Worm (Caenorhabditis elegans) whole organism, mixed stage, embryonic: ENCODE data around the gene F14B8.5.

Source experiments
- M03D4.4 ChIP-seq: sonication (generic microtip); optimal IDR thresholded peaks from 2 replicates; lab custom pipeline; 2017; ENCODE audit warnings: mild to moderate bottlenecking, missing genetic modification characterization, missing compliant biosample characterization
- bed-3 ChIP-seq: fragments of 200-800 bp; sonication (Bioruptor generic); optimal IDR thresholded peaks from 3 replicates; lab custom pipeline; 2018; ENCODE audit warnings: mild to moderate bottlenecking, missing genetic modification characterization, moderate library complexity, missing compliant biosample characterization
- blmp-1 ChIP-seq: fragments of 150-350 bp; optimal IDR thresholded peaks from 2 replicates; lab custom pipeline; 2014; ENCODE audit warnings: missing biosample characterization, missing genetic modification characterization
- ceh-39 ChIP-seq: fragments of 150-350 bp; optimal IDR thresholded peaks from 2 replicates; lab custom pipeline; 2014; ENCODE audit warnings: missing biosample characterization, missing genetic modification characterization
- ceh-43 ChIP-seq: fragments of 200-800 bp; sonication (Bioruptor generic); optimal IDR thresholded peaks from 2 replicates; lab custom pipeline; 2018; ENCODE audit warnings: mild to moderate bottlenecking, missing genetic modification characterization, moderate library complexity, missing compliant biosample characterization
- ceh-83 ChIP-seq: fragments of 200-800 bp; sonication (Bioruptor generic); optimal IDR thresholded peaks from 2 replicates; lab custom pipeline; 2018; ENCODE audit warnings: mild to moderate bottlenecking, missing genetic modification characterization, missing compliant biosample characterization
- ces-1 ChIP-seq: fragments of 150-350 bp; optimal IDR thresholded peaks from 2 replicates; lab custom pipeline; 2014; ENCODE audit warnings: missing biosample characterization, missing genetic modification reagents, missing genetic modification characterization
- cnd-1 ChIP-seq: fragments of 200-800 bp; sonication (Bioruptor generic); optimal IDR thresholded peaks from 2 replicates; lab custom pipeline; 2018; ENCODE audit warnings: mild to moderate bottlenecking, missing genetic modification characterization, missing compliant biosample characterization
- drap-1 ChIP-seq: fragments of 200-800 bp; sonication (Bioruptor generic); optimal IDR thresholded peaks from 3 replicates; lab custom pipeline; 2018; ENCODE audit warnings: mild to moderate bottlenecking, missing genetic modification characterization, missing compliant biosample characterization
- elt-1 ChIP-seq: sonication (generic microtip); optimal IDR thresholded peaks from 2 replicates; lab custom pipeline; 2017; ENCODE audit warnings: missing genetic modification characterization, mild to moderate bottlenecking, missing compliant biosample characterization, antibody characterized with exemption, moderate library complexity, borderline replicate concordance; ENCODE audit not compliant: insufficient read depth
- elt-3 ChIP-seq: fragments of 150-350 bp; optimal IDR thresholded peaks from 2 replicates; lab custom pipeline; 2014; ENCODE audit warnings: missing biosample characterization, missing genetic modification characterization
- flh-1 ChIP-seq: fragments of 200-800 bp; sonication (Bioruptor generic); optimal IDR thresholded peaks from 2 replicates; lab custom pipeline; 2018; ENCODE audit warnings: mild to moderate bottlenecking, missing genetic modification characterization, moderate library complexity, missing compliant biosample characterization
- ham-2 ChIP-seq: fragments of 200-800 bp; sonication (Bioruptor generic); optimal IDR thresholded peaks from 2 replicates; lab custom pipeline; 2018; ENCODE audit warnings: mild to moderate bottlenecking, missing genetic modification characterization, missing compliant biosample characterization
- hlh-1 ChIP-seq: fragments of 150-350 bp; optimal IDR thresholded peaks from 2 replicates; lab custom pipeline; 2014; ENCODE audit warnings: missing biosample characterization, missing genetic modification reagents, missing genetic modification characterization
- lin-13 ChIP-seq: fragments of 150-350 bp; optimal IDR thresholded peaks from 2 replicates; lab custom pipeline; 2014; ENCODE audit warnings: missing biosample characterization, missing genetic modification characterization
- lin-32 ChIP-seq: fragments of 200-800 bp; sonication (Bioruptor generic); optimal IDR thresholded peaks from 2 replicates; lab custom pipeline; 2018; ENCODE audit warnings: mild to moderate bottlenecking, missing genetic modification characterization, missing compliant biosample characterization
- lsy-2 ChIP-seq: fragments of 150-350 bp; optimal IDR thresholded peaks from 2 replicates; lab custom pipeline; 2014; ENCODE audit warnings: missing biosample characterization, missing genetic modification characterization
- mab-5 ChIP-seq: fragments of 150-350 bp; optimal IDR thresholded peaks from 2 replicates; lab custom pipeline; 2014; ENCODE audit warnings: missing biosample characterization, missing genetic modification characterization
- mep-1 ChIP-seq: fragments of 150-350 bp; optimal IDR thresholded peaks from 2 replicates; lab custom pipeline; 2017; ENCODE audit warnings: missing biosample characterization, missing genetic modification reagents, missing genetic modification characterization, inconsistent platforms
- mls-2 ChIP-seq: sonication (generic microtip); optimal IDR thresholded peaks from 2 replicates; lab custom pipeline; 2016; ENCODE audit warnings: mild to moderate bottlenecking, missing genetic modification characterization, moderate library complexity, missing compliant biosample characterization
- nhr-12 ChIP-seq: fragments of 150-350 bp; optimal IDR thresholded peaks from 2 replicates; lab custom pipeline; 2014; ENCODE audit warnings: missing biosample characterization, missing genetic modification characterization
- nhr-2 ChIP-seq: fragments of 150-350 bp; optimal IDR thresholded peaks from 2 replicates; lab custom pipeline; 2014; ENCODE audit warnings: missing biosample characterization, missing genetic modification characterization
- nhr-237 ChIP-seq: fragments of 150-350 bp; optimal IDR thresholded peaks from 2 replicates; lab custom pipeline; 2014; ENCODE audit warnings: missing biosample characterization, missing genetic modification characterization
- nhr-28 ChIP-seq: fragments of 150-350 bp; optimal IDR thresholded peaks from 2 replicates; lab custom pipeline; 2014; ENCODE audit warnings: missing biosample characterization, missing genetic modification characterization
- nhr-76 ChIP-seq: sonication (generic microtip); optimal IDR thresholded peaks from 2 replicates; lab custom pipeline; 2017; ENCODE audit warnings: missing biosample characterization, missing genetic modification characterization
- pha-4 ChIP-seq: fragments of 150-350 bp; optimal IDR thresholded peaks from 2 replicates; lab custom pipeline; 2018; ENCODE audit warnings: missing biosample characterization, missing genetic modification reagents, missing genetic modification characterization
- sem-2 ChIP-seq: fragments of 200-800 bp; sonication (Bioruptor generic); optimal IDR thresholded peaks from 2 replicates; lab custom pipeline; 2018; ENCODE audit warnings: mild to moderate bottlenecking, missing genetic modification characterization, missing compliant biosample characterization
- snpc-4 ChIP-seq: fragments of 150-350 bp; optimal IDR thresholded peaks from 2 replicates; lab custom pipeline; 2014; ENCODE audit warnings: missing biosample characterization, missing genetic modification characterization
- sptf-1 ChIP-seq: sonication (generic microtip); optimal IDR thresholded peaks from 2 replicates; lab custom pipeline; 2017; ENCODE audit warnings: mild to moderate bottlenecking, missing genetic modification characterization, moderate library complexity, missing compliant biosample characterization
- tbx-8 ChIP-seq: fragments of 200-800 bp; sonication (Bioruptor generic); optimal IDR thresholded peaks from 2 replicates; lab custom pipeline; 2018; ENCODE audit warnings: mild to moderate bottlenecking, missing genetic modification characterization, moderate library complexity, missing compliant biosample characterization
- unc-120 ChIP-seq: sonication (generic microtip); optimal IDR thresholded peaks from 2 replicates; lab custom pipeline; 2017; ENCODE audit warnings: missing genetic modification characterization, missing compliant biosample characterization; ENCODE audit not compliant: poor library complexity, severe bottlenecking
- unc-39 ChIP-seq: fragments of 150-350 bp; optimal IDR thresholded peaks from 2 replicates; lab custom pipeline; 2014; ENCODE audit warnings: missing biosample characterization, missing genetic modification characterization
- unc-62 ChIP-seq: fragments of 150-350 bp; optimal IDR thresholded peaks from 2 replicates; lab custom pipeline; 2014; ENCODE audit warnings: missing biosample characterization, missing genetic modification reagents, missing genetic modification characterization
- zip-8 ChIP-seq: fragments of 150-350 bp; optimal IDR thresholded peaks from 2 replicates; lab custom pipeline; 2014; ENCODE audit warnings: missing biosample characterization, missing genetic modification characterization
- ztf-11 ChIP-seq: fragments of 150-350 bp; optimal IDR thresholded peaks from 2 replicates; lab custom pipeline; 2014; ENCODE audit warnings: missing biosample characterization, missing genetic modification characterization

Gene F14B8.5

ce11 chrX:6904064-6904771 is 24.3 kb downstream of the F14B8.5 start, which contains the start of gene sid-5:
Gene sid-5, plus strand, starts transcription at chrX:6904721.
- TF ChIP-seq M03D4.4 (tag; lab: Kevin White, UChicago) (no peak), hlh-1 (tag; lab: Kevin White, UChicago) (peak; percentile 56)
- TF ChIP-seq, all 35 proteins: peak for 1

- TF ChIP-seq sem-2 (GFP tag; lab: Kevin White, UChicago) (peak; percentile 15), nhr-2 (tag; lab: Kevin White, UChicago) (no peak), lin-13 (tag; lab: Kevin White, UChicago) (no peak), elt-1 (tag; lab: Kevin White, UChicago) (no peak), hlh-1 (tag; lab: Kevin White, UChicago) (no peak), zip-8 (tag; lab: Kevin White, UChicago) (no peak), blmp-1 (tag; lab: Kevin White, UChicago) (peak; percentile 2), mep-1 (no peak), cnd-1 (tag; lab: Kevin White, UChicago) (peak; percentile 75), mls-2 (no peak), elt-3 (tag; lab: Kevin White, UChicago) (no peak), ceh-39 (no peak), unc-39 (tag; lab: Kevin White, UChicago) (no peak), pha-4 (tag; lab: Kevin White, UChicago) (no peak), M03D4.4 (tag; lab: Kevin White, UChicago) (peak; percentile 72), nhr-76 (tag; lab: Kevin White, UChicago) (no peak), ztf-11 (no peak), ham-2 (GFP tag; lab: Kevin White, UChicago) (peak; percentile 37), sptf-1 (tag; lab: Kevin White, UChicago) (peak; percentile 87), ces-1 (GFP tag; lab: Kevin White, UChicago) (peak; percentile 7), snpc-4 (tag; lab: Kevin White, UChicago) (no peak), unc-120 (tag; lab: Kevin White, UChicago) (peak; percentile 87), lin-32 (GFP tag; lab: Kevin White, UChicago) (peak; percentile 43), lsy-2 (tag; lab: Kevin White, UChicago) (no peak), flh-1 (GFP tag; lab: Kevin White, UChicago) (peak; percentile 9), nhr-12 (tag; lab: Kevin White, UChicago) (no peak), ceh-43 (GFP tag; lab: Kevin White, UChicago) (peak; percentile 57), nhr-237 (tag; lab: Kevin White, UChicago) (no peak), ceh-83 (GFP tag; lab: Kevin White, UChicago) (peak; percentile 84), unc-62 (GFP tag; lab: Kevin White, UChicago) (peak; percentile 20), drap-1 (GFP tag; lab: Kevin White, UChicago) (peak; percentile 84), tbx-8 (GFP tag; lab: Kevin White, UChicago) (peak; percentile 48), mab-5 (tag; lab: Kevin White, UChicago) (no peak), nhr-28 (tag; lab: Kevin White, UChicago) (no peak), bed-3 (GFP tag; lab: Kevin White, UChicago) (peak; percentile 62)
Observed at ce11 chrX:6902958-6903357, 25.5 kb downstream of the F14B8.5 start.

ce11 chrX:6901078-6901477 is 27.4 kb downstream of the F14B8.5 start, which contains the start of gene pes-23:
Gene pes-23, plus strand, starts transcription at chrX:6901378.
- TF ChIP-seq sem-2 (GFP tag; lab: Kevin White, UChicago) (no peak), ces-1 (GFP tag; lab: Kevin White, UChicago) (no peak), drap-1 (GFP tag; lab: Kevin White, UChicago) (no peak), lsy-2 (tag; lab: Kevin White, UChicago) (no peak), unc-62 (GFP tag; lab: Kevin White, UChicago) (no peak), elt-3 (tag; lab: Kevin White, UChicago) (no peak), nhr-12 (tag; lab: Kevin White, UChicago) (no peak), mep-1 (no peak), bed-3 (GFP tag; lab: Kevin White, UChicago) (no peak), elt-1 (tag; lab: Kevin White, UChicago) (no peak), tbx-8 (GFP tag; lab: Kevin White, UChicago) (no peak), nhr-28 (tag; lab: Kevin White, UChicago) (no peak), unc-39 (tag; lab: Kevin White, UChicago) (no peak), lin-32 (GFP tag; lab: Kevin White, UChicago) (no peak), ceh-39 (no peak), flh-1 (GFP tag; lab: Kevin White, UChicago) (no peak), lin-13 (tag; lab: Kevin White, UChicago) (no peak), unc-120 (tag; lab: Kevin White, UChicago) (no peak), M03D4.4 (tag; lab: Kevin White, UChicago) (no peak), nhr-2 (tag; lab: Kevin White, UChicago) (no peak)
- TF ChIP-seq, all 35 proteins: peak for 0
